Worm (Caenorhabditis elegans) whole organism, L1 larva: ENCODE results near the gene oac-40.

Source experiments
- C04F5.9 ChIP-seq: sonication (generic microtip); optimal IDR thresholded peaks from 2 replicates; lab custom pipeline; 2016; ENCODE audit warnings: missing genetic modification characterization, missing compliant biosample characterization
- lin-15B ChIP-seq: fragments of 150-350 bp; sonication (generic microtip); optimal IDR thresholded peaks from 3 replicates; lab custom pipeline; 2014; ENCODE audit warnings: missing biosample characterization, missing genetic modification characterization
- lin-35 ChIP-seq, 2 experiments: fragments of 150-350 bp; optimal IDR thresholded peaks; 2 replicates each; lab custom pipeline; 2014; ENCODE audit warnings: missing biosample characterization in 2 of 2, missing genetic modification characterization in 2 of 2, missing genetic modification reagents in 2 of 2
- nhr-237 ChIP-seq: fragments of 150-350 bp; optimal IDR thresholded peaks from 2 replicates; lab custom pipeline; 2014; ENCODE audit warnings: missing biosample characterization, missing genetic modification characterization
- nhr-77 ChIP-seq: fragments of 150-350 bp; optimal IDR thresholded peaks from 2 replicates; lab custom pipeline; 2014; ENCODE audit warnings: missing biosample characterization, missing genetic modification characterization
- pqm-1 ChIP-seq: sonication (generic microtip); optimal IDR thresholded peaks from 3 replicates; lab custom pipeline; 2017; ENCODE audit warnings: missing biosample characterization, missing genetic modification characterization
- snpc-4 ChIP-seq: fragments of 150-350 bp; optimal IDR thresholded peaks from 2 replicates; lab custom pipeline; 2014; ENCODE audit warnings: missing biosample characterization, missing genetic modification characterization
- tbx-2 ChIP-seq: sonication (generic microtip); optimal IDR thresholded peaks from 2 replicates; lab custom pipeline; 2016; ENCODE audit warnings: missing genetic modification characterization, missing compliant biosample characterization
- unc-86 ChIP-seq: sonication (generic microtip); optimal IDR thresholded peaks from 2 replicates; lab custom pipeline; 2016; ENCODE audit warnings: missing genetic modification characterization, missing compliant biosample characterization
- ztf-11 ChIP-seq, 2 experiments: sonication (generic microtip); optimal IDR thresholded peaks; 2 replicates each; lab custom pipeline; 2016 to 2017; ENCODE audit warnings: missing genetic modification characterization in 2 of 2, missing biosample characterization in 1 of 2, missing compliant biosample characterization in 1 of 2

DNA sequence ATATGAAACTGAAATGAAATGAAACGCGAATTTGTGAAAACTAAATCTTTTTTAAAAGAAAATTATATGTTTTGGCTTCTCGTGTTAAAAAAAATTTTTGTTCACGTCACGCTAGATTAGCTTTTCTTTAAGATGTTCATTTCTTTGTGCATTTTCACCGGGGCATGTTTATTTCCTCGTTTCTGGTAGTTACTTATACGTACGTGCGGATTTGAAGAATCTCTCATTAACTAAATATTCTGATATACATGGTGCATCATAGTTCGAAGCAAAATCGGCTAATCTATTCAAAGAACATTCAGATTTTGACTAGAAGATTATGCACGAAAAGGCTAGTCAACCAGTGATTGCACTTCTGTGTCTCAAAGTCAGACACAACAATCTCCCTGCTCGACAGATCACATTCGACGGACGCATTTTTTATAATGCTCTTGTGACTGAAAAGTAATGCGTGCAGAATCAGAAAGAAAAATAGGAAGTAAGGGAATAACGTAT, 31.0 kb downstream of the oac-40 start, which contains the start of gene C25E10.17:
- TF ChIP-seq nhr-237 (tag; lab: Kevin White, UChicago) (no peak), C04F5.9 (tag; lab: Kevin White, UChicago) (no peak), pqm-1 (tag; lab: Kevin White, UChicago) (no peak), tbx-2 (tag; lab: Kevin White, UChicago) (no peak), ztf-11 (tag; optimal IDR thresholded peaks at IDR 0.05; lab: Kevin White, UChicago) (no peak), lin-15B (tag; lab: Kevin White, UChicago) (no peak), unc-86 (no peak), snpc-4 (tag; lab: Kevin White, UChicago) (no peak), lin-35 (GFP tag; optimal IDR thresholded peaks at IDR 0.05; lab: Kevin White, UChicago) (no peak), nhr-77 (tag; lab: Kevin White, UChicago) (no peak)
